Worm (Caenorhabditis elegans) whole organism, late embryonic: ENCODE measurements around the gene F02C9.2.

Experiments used
- K02D7.2 ChIP-seq: sonication (generic microtip); optimal IDR thresholded peaks from 2 replicates; lab custom pipeline; 2017; ENCODE audit warnings: mild to moderate bottlenecking, missing genetic modification characterization, missing compliant biosample characterization
- T23F11.4 ChIP-seq: fragments of 200-800 bp; sonication (Bioruptor generic); optimal IDR thresholded peaks from 2 replicates; lab custom pipeline; 2018; ENCODE audit warnings: mild to moderate bottlenecking, missing genetic modification characterization, missing compliant biosample characterization
- ahr-1 ChIP-seq: sonication (generic microtip); optimal IDR thresholded peaks from 2 replicates; lab custom pipeline; 2016; ENCODE audit warnings: missing genetic modification characterization, missing compliant biosample characterization
- ama-1 ChIP-seq: fragments of 150-350 bp; optimal IDR thresholded peaks from 2 replicates; lab custom pipeline; 2014
- ceh-14 ChIP-seq: sonication (generic microtip); optimal IDR thresholded peaks from 2 replicates; lab custom pipeline; 2016; ENCODE audit warnings: missing genotype, missing genetic modification characterization, missing compliant biosample characterization
- ceh-18 ChIP-seq: sonication (generic microtip); optimal IDR thresholded peaks from 2 replicates; lab custom pipeline; 2016; ENCODE audit warnings: missing genetic modification characterization, missing compliant biosample characterization
- ceh-22 ChIP-seq: sonication (generic microtip); optimal IDR thresholded peaks from 2 replicates; lab custom pipeline; 2017; ENCODE audit warnings: missing biosample characterization, missing genetic modification characterization
- ceh-24 ChIP-seq: sonication (generic microtip); optimal IDR thresholded peaks from 2 replicates; lab custom pipeline; 2016; ENCODE audit warnings: mild to moderate bottlenecking, missing genetic modification characterization, missing compliant biosample characterization
- ceh-31 ChIP-seq: sonication (generic microtip); optimal IDR thresholded peaks from 2 replicates; lab custom pipeline; 2016; ENCODE audit warnings: missing genetic modification characterization, missing compliant biosample characterization
- ceh-34 ChIP-seq: sonication (generic microtip); optimal IDR thresholded peaks from 2 replicates; lab custom pipeline; 2016; ENCODE audit warnings: mild to moderate bottlenecking, missing genetic modification characterization, missing compliant biosample characterization
- ceh-6 ChIP-seq: fragments of 200-800 bp; sonication (Bioruptor generic); optimal IDR thresholded peaks from 2 replicates; lab custom pipeline; 2018; ENCODE audit warnings: mild to moderate bottlenecking, missing genetic modification characterization, missing compliant biosample characterization
- elt-2 ChIP-seq: sonication (generic microtip); optimal IDR thresholded peaks from 2 replicates; lab custom pipeline; 2016; ENCODE audit warnings: missing genetic modification reagents, missing genetic modification characterization, missing compliant biosample characterization
- elt-4 ChIP-seq: sonication (generic microtip); optimal IDR thresholded peaks from 2 replicates; lab custom pipeline; 2016; ENCODE audit warnings: missing genetic modification characterization, missing compliant biosample characterization
- ets-4 ChIP-seq: sonication (generic microtip); optimal IDR thresholded peaks from 2 replicates; lab custom pipeline; 2016; ENCODE audit warnings: missing genetic modification characterization, missing compliant biosample characterization
- eyg-1 ChIP-seq: sonication (generic microtip); optimal IDR thresholded peaks from 2 replicates; lab custom pipeline; 2016; ENCODE audit warnings: missing genotype, missing genetic modification characterization, missing compliant biosample characterization
- gmeb-2 ChIP-seq: sonication (generic microtip); optimal IDR thresholded peaks from 2 replicates; lab custom pipeline; 2016; ENCODE audit warnings: missing genetic modification characterization, inconsistent platforms, missing compliant biosample characterization
- hlh-13 ChIP-seq: fragments of 200-800 bp; sonication (Bioruptor generic); optimal IDR thresholded peaks from 2 replicates; lab custom pipeline; 2018; ENCODE audit warnings: mild to moderate bottlenecking, missing genetic modification characterization, missing compliant biosample characterization
- hlh-15 ChIP-seq: sonication (generic microtip); optimal IDR thresholded peaks from 2 replicates; lab custom pipeline; 2016; ENCODE audit warnings: missing genetic modification characterization, missing compliant biosample characterization
- nfya-1 ChIP-seq: sonication (generic microtip); optimal IDR thresholded peaks from 2 replicates; lab custom pipeline; 2017; ENCODE audit warnings: missing genetic modification characterization, mild to moderate bottlenecking, missing compliant biosample characterization, antibody characterized with exemption, moderate library complexity
- nhr-232 ChIP-seq: sonication (generic microtip); optimal IDR thresholded peaks from 2 replicates; lab custom pipeline; 2016; ENCODE audit warnings: missing genetic modification characterization, missing compliant biosample characterization
- odd-2 ChIP-seq: sonication (generic microtip); optimal IDR thresholded peaks from 2 replicates; lab custom pipeline; 2017; ENCODE audit warnings: antibody characterized with exemption, mild to moderate bottlenecking, missing genetic modification characterization, missing compliant biosample characterization
- pag-3 ChIP-seq: sonication (generic microtip); optimal IDR thresholded peaks from 2 replicates; lab custom pipeline; 2016; ENCODE audit warnings: missing compliant biosample characterization, missing genetic modification characterization, borderline replicate concordance
- pat-9 ChIP-seq: fragments of 200-800 bp; sonication (Bioruptor generic); optimal IDR thresholded peaks from 2 replicates; lab custom pipeline; 2018; ENCODE audit warnings: mild to moderate bottlenecking, missing genetic modification characterization, moderate library complexity, missing compliant biosample characterization
- pax-1 ChIP-seq: fragments of 150-350 bp; optimal IDR thresholded peaks from 2 replicates; lab custom pipeline; 2014; ENCODE audit warnings: missing biosample characterization, missing genetic modification characterization
- pha-2 ChIP-seq: sonication (generic microtip); optimal IDR thresholded peaks from 2 replicates; lab custom pipeline; 2017; ENCODE audit warnings: mild to moderate bottlenecking, missing genetic modification characterization, missing compliant biosample characterization
- pha-4 ChIP-seq: fragments of 150-350 bp; optimal IDR thresholded peaks from 2 replicates; lab custom pipeline; 2018; ENCODE audit warnings: missing biosample characterization, missing genetic modification reagents, missing genetic modification characterization
- pqm-1 ChIP-seq: sonication (generic microtip); optimal IDR thresholded peaks from 2 replicates; lab custom pipeline; 2016; ENCODE audit warnings: missing genetic modification characterization, missing compliant biosample characterization
- pros-1 ChIP-seq: fragments of 150-350 bp; optimal IDR thresholded peaks from 2 replicates; lab custom pipeline; 2014; ENCODE audit warnings: missing biosample characterization, missing genetic modification reagents, missing genetic modification characterization
- rnt-1 ChIP-seq: sonication (generic microtip); optimal IDR thresholded peaks from 2 replicates; lab custom pipeline; 2016; ENCODE audit warnings: missing genetic modification characterization, missing compliant biosample characterization
- sox-2 ChIP-seq: fragments of 200-800 bp; sonication (Bioruptor generic); IDR thresholded peaks from 2 replicates; pipeline ENCODE4 v1.3.6; 2022; ENCODE audit warnings: missing genetic modification reagents, missing genetic modification characterization, missing compliant biosample characterization
- sox-4 ChIP-seq: sonication (generic microtip); optimal IDR thresholded peaks from 2 replicates; lab custom pipeline; 2017; ENCODE audit warnings: mild to moderate bottlenecking, missing genetic modification characterization, inconsistent platforms, missing compliant biosample characterization
- syd-9 ChIP-seq: sonication (generic microtip); optimal IDR thresholded peaks from 2 replicates; lab custom pipeline; 2016; ENCODE audit warnings: mild to moderate bottlenecking, missing genetic modification characterization, moderate library complexity, missing compliant biosample characterization
- tbx-7 ChIP-seq: sonication (generic microtip); optimal IDR thresholded peaks from 2 replicates; lab custom pipeline; 2016; ENCODE audit warnings: missing genotype, missing genetic modification characterization, missing compliant biosample characterization
- ttx-3 ChIP-seq: sonication (generic microtip); optimal IDR thresholded peaks from 2 replicates; lab custom pipeline; 2016; ENCODE audit warnings: missing genetic modification reagents, missing genetic modification characterization, missing compliant biosample characterization
- unc-3 ChIP-seq, 2 experiments: fragments of 200-800 bp in 1 of 2; sonication (Bioruptor generic) in 1 of 2; sonication (generic microtip) in 1 of 2; conservative IDR thresholded peaks in 1 of 2; optimal IDR thresholded peaks in 1 of 2; 2 replicates each; pipeline versions ENCODE4 v1.3.6 to Lab custom; 2016 to 2022; ENCODE audit warnings: missing compliant biosample characterization in 2 of 2, missing genetic modification characterization in 2 of 2, missing genetic modification reagents in 1 of 2
- unc-55 ChIP-seq: sonication (generic microtip); optimal IDR thresholded peaks from 2 replicates; lab custom pipeline; 2017; ENCODE audit warnings: missing biosample characterization, missing genetic modification reagents, missing genetic modification characterization

Gene F02C9.2

ce11 chrV:3112198-3112597 is 21.3 kb upstream of the F02C9.2 start:
- TF ChIP-seq syd-9 (tag; lab: Kevin White, UChicago) (no peak), pros-1 (tag; lab: Kevin White, UChicago) (no peak), elt-4 (tag; lab: Kevin White, UChicago) (no peak), T23F11.4 (GFP tag; lab: Kevin White, UChicago) (no peak), ceh-6 (GFP tag; lab: Kevin White, UChicago) (no peak), ahr-1 (tag; lab: Kevin White, UChicago) (no peak), pha-2 (tag; lab: Kevin White, UChicago) (no peak), nhr-232 (tag; lab: Kevin White, UChicago) (no peak), hlh-15 (no peak), sox-2 (no peak), ama-1 (lab: Kevin White, UChicago) (no peak), ceh-14 (tag; lab: Kevin White, UChicago) (no peak), gmeb-2 (tag; lab: Kevin White, UChicago) (no peak), pax-1 (tag; lab: Kevin White, UChicago) (no peak), tbx-7 (tag; lab: Kevin White, UChicago) (no peak), ceh-24 (tag; lab: Kevin White, UChicago) (no peak), ets-4 (tag; lab: Kevin White, UChicago) (no peak), K02D7.2 (no peak)

ce11 chrV:3113751-3114150 is 19.8 kb upstream of the F02C9.2 start, which contains the start of gene Y73C8C.8:
Gene Y73C8C.8 (minus strand): TSS chrV:3113851.
- TF ChIP-seq ceh-31 (tag; lab: Kevin White, UChicago) = no peak
- TF ChIP-seq ttx-3 (tag; lab: Kevin White, UChicago) = no peak
- TF ChIP-seq pqm-1 (tag; lab: Kevin White, UChicago) = no peak
- TF ChIP-seq pat-9 (tag; lab: Kevin White, UChicago) = no peak
- no peak for TF ChIP-seq eyg-1
- no peak for TF ChIP-seq ceh-24 (tag; lab: Kevin White, UChicago)
- TF ChIP-seq hlh-13 = no peak
- no peak for TF ChIP-seq ceh-34 (tag; lab: Kevin White, UChicago)
- no peak for TF ChIP-seq ceh-18
- TF ChIP-seq odd-2 (tag; lab: Kevin White, UChicago) = no peak
- TF ChIP-seq tbx-7 (tag; lab: Kevin White, UChicago) = no peak
- TF ChIP-seq ets-4 (tag; lab: Kevin White, UChicago) = no peak
- no peak for TF ChIP-seq unc-55
- TF ChIP-seq nfya-1 = no peak
- no peak for TF ChIP-seq rnt-1 (tag; lab: Kevin White, UChicago)
- TF ChIP-seq, all 69 proteins: peak for 0

ce11 chrV:3114973-3115372 is 18.5 kb upstream of the F02C9.2 start, which contains the start of gene Y73C8C.3:
Gene Y73C8C.3 (plus strand): TSS chrV:3115273.
- TF ChIP-seq sox-4 (tag; lab: Kevin White, UChicago) (no peak), T23F11.4 (GFP tag; lab: Kevin White, UChicago) (no peak), ceh-22 (no peak), pag-3 (tag; lab: Kevin White, UChicago) (no peak), unc-3 (GFP tag; conservative IDR thresholded peaks at IDR 0.05; lab: Robert Waterston, UW) (no peak), unc-3 (tag; optimal IDR thresholded peaks at IDR 0.05; lab: Kevin White, UChicago) (no peak)
- TF ChIP-seq, all 69 proteins: peak for 0

ce11 chrV:3118167-3118566 is 15.3 kb upstream of the F02C9.2 start, which contains the start of gene clec-210:
Gene clec-210 (plus strand): TSS chrV:3118377.
- TF ChIP-seq pha-4 (no peak), elt-4 (tag; lab: Kevin White, UChicago) (no peak), nhr-232 (tag; lab: Kevin White, UChicago) (no peak), elt-2 (tag; lab: Kevin White, UChicago) (peak; percentile 1), unc-55 (no peak), ceh-34 (tag; lab: Kevin White, UChicago) (no peak)
